Fruit fly (Drosophila melanogaster) whole organism, embryonic: ENCODE results near the gene Hr78.
A peak's percentile ranks its signal among the peaks of the same experiment; 100 is the strongest.

Experiments
- Ada2b ChIP-seq: fragments of 200-800 bp; sonication (Bioruptor generic); IDR thresholded peaks from 2 replicates; pipeline ENCODE4 v1.3.6; 2022; ENCODE audit warnings: missing biosample characterization, missing genetic modification characterization
- B-H2 ChIP-seq: fragments of 200-800 bp; sonication (Bioruptor generic); optimal IDR thresholded peaks from 2 replicates; lab custom pipeline; 2018; ENCODE audit warnings: missing biosample characterization, mild to moderate bottlenecking, missing genetic modification characterization
- Bdp1 ChIP-seq: fragments of 200-800 bp; sonication (Bioruptor generic); optimal IDR thresholded peaks from 3 replicates; lab custom pipeline; 2016; ENCODE audit warnings: missing biosample characterization, missing genetic modification characterization
- CG1024 ChIP-seq: fragments of 200-800 bp; sonication (Bioruptor generic); IDR thresholded peaks from 2 replicates; pipeline ENCODE4 v1.3.6; 2022; ENCODE audit warnings: missing biosample characterization, missing genetic modification characterization
- CG10267 ChIP-seq: fragments of 200-800 bp; sonication (Bioruptor generic); optimal IDR thresholded peaks from 2 replicates; lab custom pipeline; 2018; ENCODE audit warnings: missing biosample characterization, mild to moderate bottlenecking, missing genetic modification characterization, moderate library complexity
- CG11093 ChIP-seq: fragments of 200-800 bp; sonication (Bioruptor generic); IDR thresholded peaks from 3 replicates; pipeline ENCODE4 v1.3.6; 2022; ENCODE audit warnings: missing biosample characterization, missing genetic modification characterization
- CG12104 ChIP-seq: fragments of 200-800 bp; sonication (Bioruptor generic); optimal IDR thresholded peaks from 3 replicates; lab custom pipeline; 2016; ENCODE audit warnings: missing biosample characterization, missing genetic modification characterization
- CG12942 ChIP-seq: fragments of 200-800 bp; sonication (Bioruptor generic); optimal IDR thresholded peaks from 3 replicates; lab custom pipeline; 2016; ENCODE audit warnings: missing biosample characterization, missing genetic modification characterization
- CG13123 ChIP-seq: fragments of 200-800 bp; sonication (Bioruptor generic); optimal IDR thresholded peaks from 2 replicates; lab custom pipeline; 2016; ENCODE audit warnings: missing biosample characterization, missing genetic modification characterization
- CG13424 ChIP-seq: fragments of 200-800 bp; sonication (Bioruptor generic); optimal IDR thresholded peaks from 2 replicates; lab custom pipeline; 2019; ENCODE audit warnings: missing biosample characterization, mild to moderate bottlenecking, missing genetic modification characterization, moderate library complexity
- CG1603 ChIP-seq: fragments of 200-800 bp; sonication (Bioruptor generic); optimal IDR thresholded peaks from 2 replicates; lab custom pipeline; 2019; ENCODE audit warnings: missing biosample characterization, mild to moderate bottlenecking, missing genetic modification characterization, moderate library complexity
- CG2202 ChIP-seq: fragments of 200-800 bp; sonication (Bioruptor generic); optimal IDR thresholded peaks from 2 replicates; lab custom pipeline; 2018; ENCODE audit warnings: missing biosample characterization, mild to moderate bottlenecking, missing genetic modification characterization
- CG3163 ChIP-seq: fragments of 200-800 bp; sonication (Bioruptor generic); optimal IDR thresholded peaks from 3 replicates; lab custom pipeline; 2016; ENCODE audit warnings: missing biosample characterization, missing genetic modification characterization
- CG4404 ChIP-seq: fragments of 200-800 bp; sonication (Bioruptor generic); IDR thresholded peaks from 2 replicates; pipeline ENCODE4 v1.3.6; 2022; ENCODE audit warnings: missing biosample characterization, missing genetic modification characterization
- CG5953 ChIP-seq: fragments of 200-800 bp; sonication (Bioruptor generic); IDR thresholded peaks from 2 replicates; pipeline ENCODE4 v1.3.6; 2022; ENCODE audit warnings: missing biosample characterization, missing genetic modification characterization
- CG6272 ChIP-seq: fragments of 200-800 bp; sonication (Bioruptor generic); IDR thresholded peaks from 2 replicates; pipeline ENCODE4 v1.3.6; 2022; ENCODE audit warnings: missing biosample characterization, missing genetic modification characterization
- CG8478 ChIP-seq: fragments of >200 bp; optimal IDR thresholded peaks from 2 replicates; lab custom pipeline; 2018
- CG9797 ChIP-seq: fragments of 200-800 bp; sonication (Bioruptor generic); optimal IDR thresholded peaks from 3 replicates; lab custom pipeline; 2018; ENCODE audit warnings: missing biosample characterization, mild to moderate bottlenecking, missing genetic modification characterization
- D ChIP-seq, 2 experiments: fragments of 200-800 bp in 1 of 2; fragments of >200 bp in 1 of 2; sonication (Bioruptor generic) in 1 of 2; optimal IDR thresholded peaks; 2 replicates in 1 of 2; 3 replicates in 1 of 2; lab custom pipeline; 2017; ENCODE audit warnings: mild to moderate bottlenecking in 1 of 2, missing biosample characterization in 1 of 2, missing genetic modification characterization in 1 of 2, missing genetic modification reagents in 1 of 2
- D19B ChIP-seq: fragments of 200-800 bp; sonication (Bioruptor generic); optimal IDR thresholded peaks from 2 replicates; lab custom pipeline; 2017; ENCODE audit warnings: missing biosample characterization, mild to moderate bottlenecking, missing genetic modification characterization
- Drgx ChIP-seq: fragments of 200-800 bp; sonication (Bioruptor generic); IDR thresholded peaks from 2 replicates; pipeline ENCODE4 v1.3.6; 2022; ENCODE audit warnings: missing biosample characterization, missing genetic modification characterization
- Elba2 ChIP-seq: fragments of 200-800 bp; sonication (Bioruptor generic); optimal IDR thresholded peaks from 3 replicates; lab custom pipeline; 2016; ENCODE audit warnings: missing biosample characterization, missing genetic modification characterization
- Hsf ChIP-seq: fragments of 200-800 bp; sonication (Bioruptor generic); optimal IDR thresholded peaks from 3 replicates; lab custom pipeline; 2016; ENCODE audit warnings: missing biosample characterization, missing genetic modification characterization
- Max ChIP-seq: fragments of 200-800 bp; sonication (Bioruptor generic); optimal IDR thresholded peaks from 2 replicates; lab custom pipeline; 2016; ENCODE audit warnings: missing biosample characterization, mild to moderate bottlenecking, missing genetic modification characterization
- NfI ChIP-seq: fragments of 200-800 bp; sonication (Bioruptor generic); optimal IDR thresholded peaks from 3 replicates; lab custom pipeline; 2018; ENCODE audit warnings: missing biosample characterization, mild to moderate bottlenecking, missing genetic modification characterization, moderate library complexity
- Ravus ChIP-seq: fragments of 200-800 bp; sonication (Bioruptor generic); IDR thresholded peaks from 2 replicates; pipeline ENCODE4 v1.3.6; 2022; ENCODE audit warnings: missing biosample characterization, missing genetic modification characterization
- caup ChIP-seq: fragments of 200-800 bp; sonication (Bioruptor generic); optimal IDR thresholded peaks from 3 replicates; lab custom pipeline; 2017; ENCODE audit warnings: missing biosample characterization, mild to moderate bottlenecking, missing genetic modification characterization, moderate library complexity; ENCODE audit not compliant: severe bottlenecking
- chn ChIP-seq: fragments of 200-800 bp; sonication (Bioruptor generic); optimal IDR thresholded peaks from 2 replicates; lab custom pipeline; 2016; ENCODE audit warnings: missing biosample characterization, missing genetic modification characterization
- ci ChIP-seq: fragments of 200-800 bp; sonication (Bioruptor generic); IDR thresholded peaks from 3 replicates; pipeline ENCODE4 v1.3.6; 2022; ENCODE audit warnings: missing biosample characterization, missing genetic modification characterization
- croc ChIP-seq: fragments of 200-800 bp; sonication (Bioruptor generic); conservative IDR thresholded peaks from 3 replicates; pipeline ENCODE4 v1.3.6; 2022; ENCODE audit warnings: missing biosample characterization, missing genetic modification characterization
- danr ChIP-seq: fragments of 200-800 bp; sonication (Bioruptor generic); IDR thresholded peaks from 2 replicates; pipeline ENCODE4 v1.3.6; 2022; ENCODE audit warnings: missing biosample characterization, missing genetic modification characterization
- dimm ChIP-seq: fragments of 200-800 bp; sonication (Bioruptor generic); IDR thresholded peaks from 2 replicates; pipeline ENCODE4 v1.3.6; 2022; ENCODE audit warnings: missing biosample characterization, missing genetic modification characterization
- dm ChIP-seq: fragments of 200-800 bp; sonication (Bioruptor generic); optimal IDR thresholded peaks from 3 replicates; lab custom pipeline; 2016; ENCODE audit warnings: missing biosample characterization, missing genetic modification characterization
- fd102C ChIP-seq: fragments of 200-800 bp; sonication (Bioruptor generic); optimal IDR thresholded peaks from 2 replicates; lab custom pipeline; 2018; ENCODE audit warnings: missing biosample characterization, mild to moderate bottlenecking, missing genetic modification characterization, moderate library complexity
- gce ChIP-seq: fragments of 200-800 bp; sonication (Bioruptor generic); IDR thresholded peaks from 3 replicates; pipeline ENCODE4 v1.3.6; 2022; ENCODE audit warnings: missing biosample characterization, missing genetic modification characterization
- gcm ChIP-seq: fragments of 200-800 bp; sonication (Bioruptor generic); optimal IDR thresholded peaks from 2 replicates; lab custom pipeline; 2019; ENCODE audit warnings: missing biosample characterization, mild to moderate bottlenecking, missing genetic modification characterization, moderate library complexity
- gsb-n ChIP-seq: fragments of 200-800 bp; sonication (Bioruptor generic); optimal IDR thresholded peaks from 3 replicates; lab custom pipeline; 2018; ENCODE audit warnings: missing biosample characterization, mild to moderate bottlenecking, missing genetic modification characterization
- insv ChIP-seq, 2 experiments: fragments of 200-800 bp; sonication (Bioruptor generic); optimal IDR thresholded peaks; 3 replicates each; lab custom pipeline; 2016 to 2018; ENCODE audit warnings: missing biosample characterization in 2 of 2, missing genetic modification characterization in 2 of 2
- jing ChIP-seq: fragments of 200-800 bp; sonication (Bioruptor generic); optimal IDR thresholded peaks from 2 replicates; lab custom pipeline; 2018; ENCODE audit warnings: missing biosample characterization, mild to moderate bottlenecking, missing genetic modification characterization
- kah ChIP-seq: fragments of 200-800 bp; sonication (Bioruptor generic); optimal IDR thresholded peaks from 2 replicates; lab custom pipeline; 2018; ENCODE audit warnings: missing biosample characterization, mild to moderate bottlenecking, missing genetic modification characterization
- onecut ChIP-seq: fragments of 200-800 bp; sonication (Bioruptor generic); IDR thresholded peaks from 2 replicates; pipeline ENCODE4 v1.3.6; 2022; ENCODE audit warnings: missing biosample characterization, missing genetic modification characterization
- ranshi ChIP-seq: fragments of 200-800 bp; sonication (Bioruptor generic); IDR thresholded peaks from 2 replicates; pipeline ENCODE4 v1.3.6; 2022; ENCODE audit warnings: missing biosample characterization, missing genetic modification characterization
- run ChIP-seq: fragments of 200-800 bp; sonication (Bioruptor generic); optimal IDR thresholded peaks from 3 replicates; lab custom pipeline; 2018; ENCODE audit warnings: missing biosample characterization, mild to moderate bottlenecking, missing genetic modification characterization
- sna ChIP-seq: fragments of 200-800 bp; sonication (Bioruptor generic); IDR thresholded peaks from 2 replicates; pipeline ENCODE4 v1.3.6; 2022; ENCODE audit warnings: missing biosample characterization, missing genetic modification characterization; ENCODE audit not compliant: partially characterized antibody
- so ChIP-seq: fragments of 200-800 bp; sonication (Bioruptor generic); IDR thresholded peaks from 3 replicates; pipeline ENCODE4 v1.3.6; 2022; ENCODE audit warnings: missing biosample characterization, missing genetic modification characterization
- stc ChIP-seq: fragments of 200-800 bp; sonication (Bioruptor generic); IDR thresholded peaks from 2 replicates; pipeline ENCODE4 v1.3.6; 2022; ENCODE audit warnings: missing biosample characterization, missing genetic modification characterization
- tin ChIP-seq: fragments of 200-800 bp; sonication (Bioruptor generic); optimal IDR thresholded peaks from 3 replicates; lab custom pipeline; 2016; ENCODE audit warnings: missing biosample characterization, missing genetic modification characterization
- wor ChIP-seq: fragments of 200-800 bp; sonication (Bioruptor generic); IDR thresholded peaks from 2 replicates; pipeline ENCODE4 v1.3.6; 2022; ENCODE audit warnings: missing biosample characterization, missing genetic modification characterization

The Hr78 gene

dm6 chr3L:21515823-21516715 lies 18.8 kb upstream of the Hr78 start, which contains the start of the genes SAK and Cdk12 (continued):
- TF ChIP-seq jing (GFP tag; lab: Kevin White, UChicago) (peak; percentile 48), kah (peak; percentile 65), Ada2b (GFP tag; lab: Robert Waterston, UW) (peak; percentile 78; the same call in 1 of the 2 replicates), CG12104 (GFP tag; lab: Kevin White, UChicago) (peak; percentile 91), chn (GFP tag; lab: Kevin White, UChicago) (peak; percentile 47), gsb-n (tag; lab: Kevin White, UChicago) (peak; percentile 82), run (tag; lab: Kevin White, UChicago) (peak; percentile 40), CG1024 (GFP tag; lab: Robert Waterston, UW) (peak; percentile 77), CG3163 (peak; percentile 23), danr (GFP tag; lab: Robert Waterston, UW) (peak; percentile 77), gce (0 out of 3 replicates have a peak, but pooled peaks have one; percentile 30), Hsf (GFP tag; lab: Kevin White, UChicago) (peak; percentile 71), stc (GFP tag; lab: Robert Waterston, UW) (peak; percentile 73), CG4404 (peak; percentile 75), CG12942 (GFP tag; lab: Kevin White, UChicago) (peak; percentile 76), D19B (GFP tag; lab: Kevin White, UChicago) (peak; percentile 74), insv (GFP tag; optimal IDR thresholded peaks at IDR 0.05; lab: Kevin White, UChicago) (peak in 1 of 2 experiments; percentile 71), D (optimal IDR thresholded peaks at IDR 0.05; lab: Kevin White, UChicago) (no peak), D (GFP tag; optimal IDR thresholded peaks at IDR 0.05; lab: Kevin White, UChicago) (peak; percentile 81), ranshi (peak; percentile 67; the same call in 1 of the 2 replicates), croc (GFP tag; lab: Robert Waterston, UW) (peak; percentile 50; the same call in 2 of the 3 replicates), CG9797 (GFP tag; lab: Kevin White, UChicago) (peak; percentile 37), CG13424 (tag; lab: Kevin White, UChicago) (peak; percentile 90), onecut (GFP tag; lab: Robert Waterston, UW) (0 out of 2 replicates have a peak, but pooled peaks have one; percentile 34), CG8478 (no peak), CG11093 (peak; percentile 74; the same call in 2 of the 3 replicates), ci (GFP tag; lab: Robert Waterston, UW) (peak; percentile 74; the same call in 2 of the 3 replicates), Ravus (GFP tag; lab: Robert Waterston, UW) (peak; percentile 47), CG10267 (tag; lab: Kevin White, UChicago) (peak; percentile 95), NfI (peak; percentile 80), dimm (GFP tag; lab: Robert Waterston, UW) (peak; percentile 21; the same call in 1 of the 2 replicates), Drgx (peak; percentile 55), B-H2 (GFP tag; lab: Kevin White, UChicago) (peak; percentile 92), gcm (GFP tag; lab: Kevin White, UChicago) (peak; percentile 76), Bdp1 (GFP tag; lab: Kevin White, UChicago) (peak; percentile 56), caup (peak; percentile 88), CG2202 (tag; lab: Kevin White, UChicago) (peak; percentile 63), Elba2 (GFP tag; lab: Kevin White, UChicago) (peak; percentile 77), wor (GFP tag; lab: Robert Waterston, UW) (peak; percentile 67), CG13123 (peak; percentile 32), tin (GFP tag; lab: Kevin White, UChicago) (peak; percentile 86), so (GFP tag; lab: Robert Waterston, UW) (peak; percentile 87), sna (0 out of 2 replicates have a peak, but pooled peaks have one; percentile 15), CG1603 (tag; lab: Kevin White, UChicago) (peak; percentile 33), Max (GFP tag; lab: Kevin White, UChicago) (peak; percentile 82), fd102C (GFP tag; lab: Kevin White, UChicago) (no peak), CG5953 (peak; percentile 38; the same call in 1 of the 2 replicates), dm (GFP tag; lab: Kevin White, UChicago) (peak; percentile 68), CG6272 (GFP tag; lab: Robert Waterston, UW) (peak; percentile 81)
